Worm (Caenorhabditis elegans) whole organism, young adult: Measurements from ENCODE around the gene scd-1.
A peak's percentile ranks its signal among the peaks of the same experiment; 100 is the strongest.

ENCODE experiments used
- B0019.2 ChIP-seq: fragments of 200-800 bp; sonication (Bioruptor generic); conservative IDR thresholded peaks from 2 replicates; pipeline ENCODE4 v1.3.6; 2022; ENCODE audit warnings: missing genetic modification reagents, missing genetic modification characterization, missing compliant biosample characterization
- B0035.1 ChIP-seq: sonication (generic microtip); optimal IDR thresholded peaks from 2 replicates; lab custom pipeline; 2016; ENCODE audit warnings: missing genetic modification characterization, mild to moderate bottlenecking, missing compliant biosample characterization, missing genotype, missing genetic modification reagents
- B0336.3 ChIP-seq: fragments of 200-800 bp; sonication (Bioruptor generic); IDR thresholded peaks from 2 replicates; pipeline ENCODE4 v1.3.6; 2022; ENCODE audit warnings: missing genetic modification characterization, missing compliant biosample characterization
- C06A6.2 ChIP-seq: fragments of 200-800 bp; sonication (Bioruptor generic); conservative IDR thresholded peaks from 2 replicates; pipeline ENCODE4 v1.3.6; 2022; ENCODE audit warnings: missing genetic modification characterization, missing compliant biosample characterization
- D2030.7 ChIP-seq: fragments of 200-800 bp; sonication (Bioruptor generic); IDR thresholded peaks from 2 replicates; pipeline ENCODE4 v1.3.6; 2022; ENCODE audit warnings: missing genetic modification reagents, missing genetic modification characterization, missing compliant biosample characterization
- F10E7.11 ChIP-seq: sonication (generic microtip); optimal IDR thresholded peaks from 2 replicates; lab custom pipeline; 2017; ENCODE audit warnings: mild to moderate bottlenecking, missing genetic modification characterization, moderate library complexity, missing compliant biosample characterization
- F22D6.2 ChIP-seq: sonication (generic microtip); optimal IDR thresholded peaks from 2 replicates; lab custom pipeline; 2016; ENCODE audit warnings: mild to moderate bottlenecking, missing genetic modification characterization, missing compliant biosample characterization
- F33H1.4 ChIP-seq: fragments of 200-800 bp; sonication (Bioruptor generic); IDR thresholded peaks from 2 replicates; pipeline ENCODE4 v1.3.6; 2022; ENCODE audit warnings: missing genetic modification reagents, missing genetic modification characterization, missing compliant biosample characterization
- F39B2.1 ChIP-seq: fragments of 200-800 bp; sonication (Bioruptor generic); IDR thresholded peaks from 2 replicates; pipeline ENCODE4 v1.3.6; 2022; ENCODE audit warnings: missing genetic modification reagents, missing genetic modification characterization, missing compliant biosample characterization
- T26A5.8 ChIP-seq: sonication (generic microtip); optimal IDR thresholded peaks from 2 replicates; lab custom pipeline; 2016; ENCODE audit warnings: missing genetic modification characterization, missing compliant biosample characterization
- Y53F4B.3 ChIP-seq: fragments of 200-800 bp; sonication (Bioruptor generic); IDR thresholded peaks from 2 replicates; pipeline ENCODE4 v1.3.6; 2022; ENCODE audit warnings: missing genetic modification reagents, missing genetic modification characterization, missing compliant biosample characterization
- Y53G8AR.9 ChIP-seq: fragments of 200-800 bp; sonication (Bioruptor generic); conservative IDR thresholded peaks from 2 replicates; pipeline ENCODE4 v1.3.6; 2022; ENCODE audit warnings: missing genetic modification reagents, missing genetic modification characterization, missing compliant biosample characterization
- Y56A3A.18 ChIP-seq: fragments of 200-800 bp; sonication (Bioruptor generic); IDR thresholded peaks from 2 replicates; pipeline ENCODE4 v1.3.6; 2022; ENCODE audit warnings: missing genetic modification reagents, missing genetic modification characterization, missing compliant biosample characterization
- Y79H2A.3 ChIP-seq: fragments of 200-800 bp; sonication (Bioruptor generic); conservative IDR thresholded peaks from 2 replicates; pipeline ENCODE4 v1.3.6; 2022; ENCODE audit warnings: missing genetic modification reagents, missing genetic modification characterization, missing compliant biosample characterization
- Y95B8A.8 ChIP-seq: fragments of 200-800 bp; sonication (Bioruptor generic); IDR thresholded peaks from 2 replicates; pipeline ENCODE4 v1.3.6; 2022; ENCODE audit warnings: missing genetic modification reagents, missing genetic modification characterization, missing compliant biosample characterization
- akir-1 ChIP-seq: fragments of 200-800 bp; sonication (Bioruptor generic); optimal IDR thresholded peaks from 2 replicates; lab custom pipeline; 2018; ENCODE audit warnings: mild to moderate bottlenecking, missing genetic modification characterization, moderate library complexity, missing compliant biosample characterization
- attf-3 ChIP-seq: fragments of 200-800 bp; sonication (Bioruptor generic); conservative IDR thresholded peaks from 2 replicates; pipeline ENCODE4 v1.3.6; 2022; ENCODE audit warnings: missing genetic modification reagents, missing genetic modification characterization, missing compliant biosample characterization
- ccch-3 ChIP-seq: fragments of 200-800 bp; sonication (Bioruptor generic); optimal IDR thresholded peaks from 2 replicates; lab custom pipeline; 2018; ENCODE audit warnings: mild to moderate bottlenecking, missing genetic modification characterization, missing compliant biosample characterization
- cebp-1 ChIP-seq, 2 experiments: fragments of 200-800 bp in 1 of 2; sonication (Bioruptor generic) in 1 of 2; sonication (generic microtip) in 1 of 2; IDR thresholded peaks in 1 of 2; optimal IDR thresholded peaks in 1 of 2; 2 replicates each; pipeline versions ENCODE4 v1.3.6 to Lab custom; 2017 to 2022; ENCODE audit warnings: missing compliant biosample characterization in 2 of 2, missing genetic modification characterization in 2 of 2, mild to moderate bottlenecking in 1 of 2, missing genetic modification reagents in 1 of 2, moderate library complexity in 1 of 2
- cebp-2 ChIP-seq: fragments of 200-800 bp; sonication (Bioruptor generic); IDR thresholded peaks from 2 replicates; pipeline ENCODE4 v1.3.6; 2022; ENCODE audit warnings: missing genetic modification characterization, missing compliant biosample characterization
- ceh-27 ChIP-seq: fragments of 200-800 bp; sonication (Bioruptor generic); optimal IDR thresholded peaks from 2 replicates; lab custom pipeline; 2018; ENCODE audit warnings: mild to moderate bottlenecking, missing genetic modification characterization, moderate library complexity, missing compliant biosample characterization
- ceh-91 ChIP-seq: fragments of 200-800 bp; sonication (Bioruptor generic); IDR thresholded peaks from 2 replicates; pipeline ENCODE4 v1.3.6; 2022; ENCODE audit warnings: missing genetic modification reagents, missing genetic modification characterization, missing compliant biosample characterization
- die-1 ChIP-seq: sonication (generic microtip); optimal IDR thresholded peaks from 2 replicates; lab custom pipeline; 2016; ENCODE audit warnings: missing genotype, mild to moderate bottlenecking, missing genetic modification characterization, missing compliant biosample characterization
- dox-1 ChIP-seq: fragments of 200-800 bp; sonication (Bioruptor generic); IDR thresholded peaks from 2 replicates; pipeline ENCODE4 v1.3.6; 2022; ENCODE audit warnings: missing genetic modification reagents, missing genetic modification characterization, missing compliant biosample characterization
- dpl-1 ChIP-seq: fragments of 150-350 bp; optimal IDR thresholded peaks from 2 replicates; lab custom pipeline; 2014; ENCODE audit warnings: missing biosample characterization, missing genetic modification reagents, missing genetic modification characterization
- efl-1 ChIP-seq: fragments of 150-350 bp; optimal IDR thresholded peaks from 2 replicates; lab custom pipeline; 2014; ENCODE audit warnings: missing biosample characterization, missing genetic modification reagents, missing genetic modification characterization
- egl-44 ChIP-seq: fragments of 200-800 bp; sonication (Bioruptor generic); IDR thresholded peaks from 2 replicates; pipeline ENCODE4 v1.3.6; 2022; ENCODE audit warnings: missing genetic modification reagents, missing genetic modification characterization, missing compliant biosample characterization
- ekl-4 ChIP-seq: fragments of 200-800 bp; sonication (Bioruptor generic); IDR thresholded peaks from 2 replicates; pipeline ENCODE4 v1.3.6; 2022; ENCODE audit warnings: missing genetic modification reagents, missing genetic modification characterization, missing compliant biosample characterization
- ets-4 ChIP-seq: fragments of 200-800 bp; sonication (Bioruptor generic); optimal IDR thresholded peaks from 2 replicates; lab custom pipeline; 2018; ENCODE audit warnings: mild to moderate bottlenecking, missing genetic modification characterization, missing compliant biosample characterization
- hmg-20 ChIP-seq: fragments of 200-800 bp; sonication (Bioruptor generic); IDR thresholded peaks from 2 replicates; pipeline ENCODE4 v1.3.6; 2022; ENCODE audit warnings: missing genetic modification reagents, missing genetic modification characterization, missing compliant biosample characterization
- hrde-1 ChIP-seq: sonication (generic microtip); optimal IDR thresholded peaks from 2 replicates; lab custom pipeline; 2016; ENCODE audit warnings: missing genetic modification characterization, mild to moderate bottlenecking, missing compliant biosample characterization, moderate library complexity, missing genotype, missing genetic modification reagents, borderline replicate concordance
- lin-26 ChIP-seq: fragments of 200-800 bp; sonication (Bioruptor generic); IDR thresholded peaks from 2 replicates; pipeline ENCODE4 v1.3.6; 2022; ENCODE audit warnings: missing genetic modification reagents, missing genetic modification characterization, missing compliant biosample characterization
- lsy-27 ChIP-seq: sonication (generic microtip); optimal IDR thresholded peaks from 2 replicates; lab custom pipeline; 2017; ENCODE audit warnings: missing genetic modification characterization, mild to moderate bottlenecking, missing compliant biosample characterization, antibody characterized with exemption, missing genotype, borderline replicate concordance; ENCODE audit not compliant: insufficient read depth
- madf-10 ChIP-seq: sonication (generic microtip); optimal IDR thresholded peaks from 2 replicates; lab custom pipeline; 2016; ENCODE audit warnings: mild to moderate bottlenecking, missing genetic modification characterization, missing compliant biosample characterization
- mes-4 ChIP-seq: sonication (generic microtip); optimal IDR thresholded peaks from 2 replicates; lab custom pipeline; 2016; ENCODE audit warnings: missing genotype, missing genetic modification characterization, missing compliant biosample characterization
- mxl-1 ChIP-seq: sonication (generic microtip); optimal IDR thresholded peaks from 2 replicates; lab custom pipeline; 2016; ENCODE audit warnings: missing genetic modification characterization, missing compliant biosample characterization
- nfya-2 ChIP-seq: fragments of 200-800 bp; sonication (Bioruptor generic); IDR thresholded peaks from 2 replicates; pipeline ENCODE4 v1.3.6; 2022; ENCODE audit warnings: missing genetic modification reagents, missing genetic modification characterization, missing compliant biosample characterization
- nhr-179 ChIP-seq: sonication (generic microtip); optimal IDR thresholded peaks from 2 replicates; lab custom pipeline; 2016; ENCODE audit warnings: mild to moderate bottlenecking, missing genetic modification characterization, missing compliant biosample characterization
- nhr-90 ChIP-seq: sonication (generic microtip); optimal IDR thresholded peaks from 2 replicates; lab custom pipeline; 2016; ENCODE audit warnings: missing genotype, mild to moderate bottlenecking, missing genetic modification characterization, missing compliant biosample characterization
- rcor-1 ChIP-seq: fragments of 200-800 bp; sonication (Bioruptor generic); IDR thresholded peaks from 2 replicates; pipeline ENCODE4 v1.3.6; 2022; ENCODE audit warnings: missing genetic modification reagents, missing genetic modification characterization, missing compliant biosample characterization
- sdz-38 ChIP-seq: sonication (generic microtip); optimal IDR thresholded peaks from 2 replicates; lab custom pipeline; 2016; ENCODE audit warnings: missing genotype, missing genetic modification characterization, missing compliant biosample characterization
- snpc-1.1 ChIP-seq: sonication (generic microtip); optimal IDR thresholded peaks from 2 replicates; lab custom pipeline; 2017; ENCODE audit warnings: missing genetic modification characterization, mild to moderate bottlenecking, missing compliant biosample characterization, antibody characterized with exemption, moderate library complexity, missing genotype, missing genetic modification reagents; ENCODE audit not compliant: insufficient read depth
- tbp1 ChIP-seq: fragments of 200-800 bp; sonication (Bioruptor generic); optimal IDR thresholded peaks from 2 replicates; lab custom pipeline; 2018; ENCODE audit warnings: mild to moderate bottlenecking, missing genetic modification characterization, missing compliant biosample characterization
- tbx-9 ChIP-seq: sonication (generic microtip); optimal IDR thresholded peaks from 2 replicates; lab custom pipeline; 2016; ENCODE audit warnings: borderline replicate concordance, missing genetic modification characterization, inconsistent platforms, missing compliant biosample characterization
- tlf-1 ChIP-seq: fragments of 200-800 bp; sonication (Bioruptor generic); optimal IDR thresholded peaks from 2 replicates; lab custom pipeline; 2018; ENCODE audit warnings: mild to moderate bottlenecking, missing genetic modification characterization, missing compliant biosample characterization
- unc-62 ChIP-seq: fragments of 150-350 bp; optimal IDR thresholded peaks from 2 replicates; lab custom pipeline; 2014; ENCODE audit warnings: missing biosample characterization, missing genetic modification reagents, missing genetic modification characterization
- xnd-1 ChIP-seq: sonication (generic microtip); optimal IDR thresholded peaks from 2 replicates; lab custom pipeline; 2016; ENCODE audit warnings: missing genotype, missing genetic modification reagents, missing genetic modification characterization, missing compliant biosample characterization
- ztf-26 ChIP-seq: sonication (generic microtip); optimal IDR thresholded peaks from 2 replicates; lab custom pipeline; 2017; ENCODE audit warnings: missing genetic modification characterization, missing compliant biosample characterization

The scd-1 gene

ce11 chrX:12563589-12563988 is 38.0 kb upstream of the scd-1 start (continued):
- TF ChIP-seq attf-3 (GFP tag; lab: Robert Waterston, UW), result peak; percentile 49
- peak; percentile 51; the same call in 1 of the 2 replicates for TF ChIP-seq Y53F4B.3 (GFP tag; lab: Robert Waterston, UW)
- TF ChIP-seq D2030.7 (GFP tag; lab: Robert Waterston, UW), result peak; percentile 70
- TF ChIP-seq nhr-90 (tag; lab: Kevin White, UChicago), result peak; percentile 92
- TF ChIP-seq lin-26 (GFP tag; lab: Robert Waterston, UW), result peak; percentile 98
- TF ChIP-seq tlf-1, result peak; percentile 26
- TF ChIP-seq B0019.2 (GFP tag; lab: Robert Waterston, UW), result no peak
- TF ChIP-seq Y79H2A.3 (GFP tag; lab: Robert Waterston, UW), result no peak
- TF ChIP-seq hrde-1 (tag; lab: Kevin White, UChicago), result peak; percentile 75
- TF ChIP-seq F33H1.4 (GFP tag; lab: Robert Waterston, UW), result no peak
- peak; percentile 80 for TF ChIP-seq mes-4 (tag; lab: Kevin White, UChicago)
- peak; percentile 76 for TF ChIP-seq nhr-179 (tag; lab: Kevin White, UChicago)
- TF ChIP-seq F10E7.11 (tag; lab: Kevin White, UChicago), result peak; percentile 47
- peak; percentile 88 for TF ChIP-seq rcor-1 (GFP tag; lab: Robert Waterston, UW)
- peak; percentile 72; the same call in 1 of the 2 replicates for TF ChIP-seq Y53G8AR.9
- TF ChIP-seq tbp1 (GFP tag; lab: Kevin White, UChicago), result peak; percentile 97
- peak; percentile 94 for TF ChIP-seq nfya-2 (GFP tag; lab: Robert Waterston, UW)
- TF ChIP-seq ets-4 (GFP tag; lab: Kevin White, UChicago), result peak; percentile 76
- peak; percentile 87; the same call in 1 of the 2 replicates for TF ChIP-seq Y56A3A.18 (GFP tag; lab: Robert Waterston, UW)
- TF ChIP-seq Y95B8A.8, result no peak
- TF ChIP-seq snpc-1.1 (tag; lab: Kevin White, UChicago), result peak; percentile 82
- peak; percentile 46 for TF ChIP-seq F22D6.2
- no peak for TF ChIP-seq unc-62
- TF ChIP-seq madf-10 (tag; lab: Kevin White, UChicago), result peak; percentile 76
- TF ChIP-seq egl-44, result peak; percentile 91
- no peak; the same call in 1 of the 2 replicates for TF ChIP-seq dox-1 (GFP tag; lab: Robert Waterston, UW)
- TF ChIP-seq ceh-91 (GFP tag; lab: Robert Waterston, UW), result peak; percentile 32; the same call in 1 of the 2 replicates
- no peak for TF ChIP-seq B0336.3 (GFP tag; lab: Robert Waterston, UW)
- TF ChIP-seq die-1 (tag; lab: Kevin White, UChicago), result peak; percentile 96
- TF ChIP-seq T26A5.8 (tag; lab: Kevin White, UChicago), result peak; percentile 55
- TF ChIP-seq xnd-1 (tag; lab: Kevin White, UChicago), result no peak
- peak; percentile 79 for TF ChIP-seq akir-1 (GFP tag; lab: Kevin White, UChicago)
- peak; percentile 58 for TF ChIP-seq sdz-38 (tag; lab: Kevin White, UChicago)
- peak; percentile 86 for TF ChIP-seq ekl-4
- 0 out of 2 replicates have a peak, but pooled peaks have one; percentile 40 for TF ChIP-seq F39B2.1
- peak; percentile 57; the same call in 1 of the 2 replicates for TF ChIP-seq C06A6.2 (GFP tag; lab: Robert Waterston, UW)
- TF ChIP-seq lsy-27 (tag; lab: Kevin White, UChicago), result peak; percentile 44
- TF ChIP-seq cebp-2 (GFP tag; lab: Robert Waterston, UW), result no peak; the same call in 1 of the 2 replicates
- no peak for TF ChIP-seq tbx-9 (tag; lab: Kevin White, UChicago)
- TF ChIP-seq hmg-20 (GFP tag; lab: Robert Waterston, UW), result peak; percentile 86; the same call in 1 of the 2 replicates
- TF ChIP-seq ceh-27, result peak; percentile 81
- no peak for TF ChIP-seq dpl-1 (GFP tag; lab: Kevin White, UChicago)
- TF ChIP-seq ztf-26, result no peak
- peak; percentile 64; the same call in 1 of the 2 replicates for TF ChIP-seq cebp-1 (GFP tag; IDR thresholded peaks at IDR 0.05; lab: Robert Waterston, UW)
- TF ChIP-seq cebp-1 (tag; optimal IDR thresholded peaks at IDR 0.05; lab: Kevin White, UChicago), result no peak
- peak; percentile 93 for TF ChIP-seq mxl-1 (tag; lab: Kevin White, UChicago)
- TF ChIP-seq B0035.1, result peak; percentile 63
- no peak for TF ChIP-seq efl-1 (GFP tag; lab: Kevin White, UChicago)
- TF ChIP-seq ccch-3 (GFP tag; lab: Kevin White, UChicago), result no peak
